Worm (Caenorhabditis elegans): ENCODE data around the gene Y5H2A.4.
"Not testable (repeated sequence)": the region's sequence is repeated elsewhere in the genome, so short reads cannot be mapped to it uniquely, and the experiment has no call there.

The Y5H2A.4 gene

DNA sequence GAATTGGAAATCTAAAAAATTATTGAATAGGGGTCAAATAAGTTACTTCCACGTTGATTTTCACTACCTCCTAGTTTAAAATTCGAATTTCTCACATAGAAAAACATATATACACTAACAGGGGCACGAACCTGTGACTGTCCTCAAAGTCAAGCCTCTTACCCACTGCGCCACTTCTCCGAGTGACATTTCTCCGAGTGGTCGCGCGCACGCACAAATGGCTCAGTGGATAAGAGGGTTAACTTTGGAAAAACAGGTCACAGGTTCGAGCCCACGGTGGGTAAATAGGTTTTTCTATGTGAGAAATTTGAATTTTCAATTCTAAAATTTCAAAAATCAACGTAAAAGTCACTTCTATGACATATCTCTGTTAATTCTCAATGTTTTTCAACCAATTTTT is 3.1 kb upstream of the Y5H2A.4 start:
- TF ChIP-seq ceh-13 (GFP tag; optimal IDR thresholded peaks at IDR 0.05) (no peak), ceh-36 (tag; optimal IDR thresholded peaks at IDR 0.05) (no peak), hnd-1 (tag; optimal IDR thresholded peaks at IDR 0.05) (no peak), tbx-37 (GFP tag; conservative IDR thresholded peaks at IDR 0.05) (no peak), ama-1 (optimal IDR thresholded peaks at IDR 0.05) (no peak), ets-7 (tag; optimal IDR thresholded peaks at IDR 0.05) (no peak), hmbx-1 (tag; optimal IDR thresholded peaks at IDR 0.05) (no peak), tbx-11 (GFP tag; IDR thresholded peaks at IDR 0.05) (no peak), B0310.2 (tag; optimal IDR thresholded peaks at IDR 0.05) (no peak), pes-1 (GFP tag; IDR thresholded peaks at IDR 0.05) (no peak), hmg-4 (GFP tag; optimal IDR thresholded peaks at IDR 0.05) (no peak), sea-1 (GFP tag; conservative IDR thresholded peaks at IDR 0.05) (no peak), scrt-1 (GFP tag; IDR thresholded peaks at IDR 0.05) (no peak), F13C5.2 (tag; optimal IDR thresholded peaks at IDR 0.05) (no peak), flt-1 (GFP tag; IDR thresholded peaks at IDR 0.05) (no peak), aly-1 (tag; optimal IDR thresholded peaks at IDR 0.05) (no peak), tra-4 (tag; optimal IDR thresholded peaks at IDR 0.05) (no peak)

ce11 chrV:2271750-2272149 is 2.4 kb downstream of the Y5H2A.4 start, which contains the start of gene Y5H2A.1:
Gene Y5H2A.1, minus strand, starts transcription at chrV:2271850.
- no peak for TF ChIP-seq hmbx-1 (tag; optimal IDR thresholded peaks at IDR 0.05)
- no peak for TF ChIP-seq tbx-11 (GFP tag; IDR thresholded peaks at IDR 0.05)
- TF ChIP-seq tra-4 (tag; optimal IDR thresholded peaks at IDR 0.05), result no peak
- no peak for TF ChIP-seq ceh-36 (tag; optimal IDR thresholded peaks at IDR 0.05)
- TF ChIP-seq ceh-13 (GFP tag; optimal IDR thresholded peaks at IDR 0.05), result no peak
- no peak for TF ChIP-seq flt-1 (GFP tag; IDR thresholded peaks at IDR 0.05)
- no peak for TF ChIP-seq pes-1 (GFP tag; IDR thresholded peaks at IDR 0.05)
- TF ChIP-seq aly-1 (tag; optimal IDR thresholded peaks at IDR 0.05), result no peak
- no peak for TF ChIP-seq ama-1 (optimal IDR thresholded peaks at IDR 0.05)
- TF ChIP-seq scrt-1 (GFP tag; IDR thresholded peaks at IDR 0.05), result no peak
- no peak for TF ChIP-seq hmg-4 (GFP tag; optimal IDR thresholded peaks at IDR 0.05)
- TF ChIP-seq sea-1 (GFP tag; conservative IDR thresholded peaks at IDR 0.05), result no peak
- TF ChIP-seq B0310.2 (tag; optimal IDR thresholded peaks at IDR 0.05), result no peak

DNA sequence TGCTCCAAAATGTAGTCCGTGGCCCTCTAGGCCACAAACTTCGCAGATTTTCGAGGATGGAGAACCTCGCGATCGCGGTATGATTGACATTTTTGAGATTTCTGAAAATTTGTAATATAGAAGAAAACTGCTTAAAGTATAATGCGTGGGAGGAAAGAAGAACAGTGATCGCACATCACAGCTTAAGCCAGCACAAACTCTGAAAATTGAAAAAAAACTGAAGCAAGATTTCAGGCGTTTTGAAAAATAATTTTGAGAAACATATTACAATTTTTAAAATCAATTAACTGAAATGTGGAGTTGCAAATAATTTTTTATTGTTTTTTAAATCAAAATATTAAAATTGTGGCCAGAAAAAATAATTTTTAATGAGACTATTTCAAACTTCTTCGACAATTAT is 7.2 kb downstream of the Y5H2A.4 start, which contains the start of gene nhr-275:
TSS of gene nhr-275 (minus strand) at position 101 of the 400 bp plus-strand sequence.
- TF ChIP-seq tra-4 (tag; optimal IDR thresholded peaks at IDR 0.05), result no peak
- TF ChIP-seq ama-1 (optimal IDR thresholded peaks at IDR 0.05), result no peak
- no peak for TF ChIP-seq tbx-11 (GFP tag; IDR thresholded peaks at IDR 0.05)
- no peak for TF ChIP-seq B0310.2 (tag; optimal IDR thresholded peaks at IDR 0.05)
- TF ChIP-seq tbx-37 (GFP tag; conservative IDR thresholded peaks at IDR 0.05), result no peak
- no peak for TF ChIP-seq F13C5.2 (tag; optimal IDR thresholded peaks at IDR 0.05)
- TF ChIP-seq hmg-4 (GFP tag; optimal IDR thresholded peaks at IDR 0.05), result no peak
- no peak for TF ChIP-seq flt-1 (GFP tag; IDR thresholded peaks at IDR 0.05)

ce11 chrV:2264925-2265324 is 9.2 kb downstream of the Y5H2A.4 start:
- TF ChIP-seq scrt-1 (GFP tag; IDR thresholded peaks at IDR 0.05), result no peak
- no peak for TF ChIP-seq hmbx-1 (tag; optimal IDR thresholded peaks at IDR 0.05)
- no peak for TF ChIP-seq ama-1 (optimal IDR thresholded peaks at IDR 0.05)
- no peak for TF ChIP-seq hnd-1 (tag; optimal IDR thresholded peaks at IDR 0.05)
- TF ChIP-seq aly-1 (tag; optimal IDR thresholded peaks at IDR 0.05), result no peak

DNA sequence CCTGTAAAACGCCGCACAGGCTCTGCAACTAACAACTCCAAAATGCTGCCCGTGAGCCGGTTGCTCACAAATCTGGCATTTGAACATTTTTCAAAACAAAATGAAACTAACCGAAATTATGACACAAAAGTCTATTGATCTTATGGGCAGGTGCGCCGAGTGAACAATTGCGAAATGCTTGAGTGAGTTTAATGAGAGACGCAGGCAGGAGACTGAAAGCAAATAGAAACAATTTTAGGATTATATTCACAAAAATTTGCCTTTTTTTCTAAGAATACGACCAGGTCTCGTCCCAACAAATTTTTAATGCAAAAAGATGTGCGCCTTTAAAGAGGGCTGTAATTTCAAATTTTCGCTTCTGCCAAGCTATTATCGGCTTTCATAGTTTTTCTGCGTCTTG is 9.7 kb downstream of the Y5H2A.4 start, which contains the start of gene nhr-183:
TSS of gene nhr-183 (minus strand) at position 180 of the 400 bp plus-strand sequence.
- TF ChIP-seq flt-1 (GFP tag; IDR thresholded peaks at IDR 0.05) (no peak), hmbx-1 (tag; optimal IDR thresholded peaks at IDR 0.05) (no peak)

DNA sequence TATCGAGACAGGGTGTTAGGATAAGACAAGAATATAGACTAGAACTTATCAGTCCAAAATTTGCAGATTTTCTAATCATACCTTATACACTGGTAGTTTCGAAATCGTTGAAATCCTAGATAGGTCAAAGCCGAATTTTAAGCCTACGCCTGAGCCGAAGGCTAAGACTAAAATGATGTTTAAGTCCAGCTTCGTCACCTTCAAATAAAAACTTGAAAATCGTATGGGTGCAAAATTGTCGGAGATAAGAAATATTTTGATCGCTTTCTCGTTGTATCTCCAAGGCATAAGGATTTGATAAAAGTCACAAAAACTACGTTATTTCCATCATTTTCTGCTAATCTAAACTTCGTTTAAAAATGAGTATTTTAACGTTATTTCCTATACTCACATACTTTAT is 13.5 kb downstream of the Y5H2A.4 start, which contains the start of gene F41B5.12:
TSS of gene F41B5.12 (plus strand) at position 301 of the 400 bp plus-strand sequence.
- TF ChIP-seq hnd-1 (tag; optimal IDR thresholded peaks at IDR 0.05) (no peak), aly-1 (tag; optimal IDR thresholded peaks at IDR 0.05) (no peak), B0310.2 (tag; optimal IDR thresholded peaks at IDR 0.05) (no peak), flt-1 (GFP tag; IDR thresholded peaks at IDR 0.05) (no peak), tra-4 (tag; optimal IDR thresholded peaks at IDR 0.05) (no peak), ama-1 (optimal IDR thresholded peaks at IDR 0.05) (no peak), hmbx-1 (tag; optimal IDR thresholded peaks at IDR 0.05) (no peak), sea-1 (GFP tag; conservative IDR thresholded peaks at IDR 0.05) (no peak), pes-1 (GFP tag; IDR thresholded peaks at IDR 0.05) (no peak), tbx-11 (GFP tag; IDR thresholded peaks at IDR 0.05) (no peak), hmg-4 (GFP tag; optimal IDR thresholded peaks at IDR 0.05) (no peak), F13C5.2 (tag; optimal IDR thresholded peaks at IDR 0.05) (no peak), tbx-37 (GFP tag; conservative IDR thresholded peaks at IDR 0.05) (no peak), ets-7 (tag; optimal IDR thresholded peaks at IDR 0.05) (no peak), ceh-36 (tag; optimal IDR thresholded peaks at IDR 0.05) (no peak), ceh-13 (GFP tag; optimal IDR thresholded peaks at IDR 0.05) (no peak), scrt-1 (GFP tag; IDR thresholded peaks at IDR 0.05) (no peak)

- TF ChIP-seq tbx-37 (GFP tag; conservative IDR thresholded peaks at IDR 0.05) (no peak), hmg-4 (GFP tag; optimal IDR thresholded peaks at IDR 0.05) (no peak), pes-1 (GFP tag; IDR thresholded peaks at IDR 0.05) (no peak), tra-4 (tag; optimal IDR thresholded peaks at IDR 0.05) (no peak)
Observed at ce11 chrV:2259750-2260149, 14.4 kb downstream of the Y5H2A.4 start, which contains the start of gene nhr-182. Gene nhr-182, minus strand, starts transcription at chrV:2259927.

ce11 chrV:2255191-2255590 is 19.0 kb downstream of the Y5H2A.4 start, which contains the start of gene F41B5.1:
Gene F41B5.1, plus strand, starts transcription at chrV:2255533.
- not testable (repeated sequence) for TF ChIP-seq aly-1 (tag; optimal IDR thresholded peaks at IDR 0.05); tbx-37 (GFP tag; conservative IDR thresholded peaks at IDR 0.05); ama-1 (optimal IDR thresholded peaks at IDR 0.05)

Measured in whole organism, early embryonic.